Worm (Caenorhabditis elegans): Measurements from ENCODE around the gene F53A3.7.

DNA sequence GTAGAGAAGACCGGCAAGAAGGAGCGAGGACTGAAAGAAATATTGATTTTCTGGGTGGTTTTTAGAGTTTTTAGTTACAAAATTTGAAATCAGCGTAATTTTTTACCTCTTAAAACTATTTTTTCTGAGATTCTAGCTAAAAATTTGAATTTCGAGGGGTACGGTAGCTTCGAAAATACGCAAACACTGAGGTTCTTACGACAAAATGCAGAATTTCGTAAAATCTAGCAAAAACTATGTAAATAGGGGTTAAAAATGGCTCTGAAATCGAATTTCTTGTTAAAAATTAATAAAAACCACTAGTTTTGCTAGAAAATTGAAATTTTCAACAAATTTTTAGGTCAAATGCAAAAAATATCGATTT, 11.7 kb upstream of the F53A3.7 start:
- TF ChIP-seq mep-1 (tag; optimal IDR thresholded peaks at IDR 0.05) (no peak), nhr-76 (tag; optimal IDR thresholded peaks at IDR 0.05) (no peak), nhr-12 (tag; optimal IDR thresholded peaks at IDR 0.05) (no peak)

All from whole organism, mixed stage, embryonic.